Worm (Caenorhabditis elegans): ENCODE measurements around the gene T28A8.2.

ce11 chrIII:13495571-13495970 is at the start of gene T28A8.2:
- TF ChIP-seq nhr-11 (tag; optimal IDR thresholded peaks at IDR 0.05) (no peak), nhr-237 (tag; optimal IDR thresholded peaks at IDR 0.05) (no peak), ceh-82 (tag; optimal IDR thresholded peaks at IDR 0.05) (no peak), mdl-1 (tag; optimal IDR thresholded peaks at IDR 0.05) (no peak), nhr-12 (tag; optimal IDR thresholded peaks at IDR 0.05) (no peak), lin-39 (tag; optimal IDR thresholded peaks at IDR 0.05) (no peak), nhr-21 (tag; optimal IDR thresholded peaks at IDR 0.05) (no peak), R02D3.7 (tag; optimal IDR thresholded peaks at IDR 0.05) (no peak), nhr-6 (tag; optimal IDR thresholded peaks at IDR 0.05) (no peak), ztf-11 (tag; optimal IDR thresholded peaks at IDR 0.05) (no peak), snpc-4 (tag; optimal IDR thresholded peaks at IDR 0.05) (no peak), alr-1 (tag; optimal IDR thresholded peaks at IDR 0.05) (no peak), aly-2 (tag; optimal IDR thresholded peaks at IDR 0.05) (no peak), unc-62 (GFP tag; optimal IDR thresholded peaks at IDR 0.05) (no peak)

Data from whole organism, L2 larva.